Fruit fly (Drosophila melanogaster) whole organism, embryonic: ENCODE results near the gene pim.

Source experiments
- Abd-B ChIP-seq: fragments of 200-800 bp; sonication (Bioruptor generic); optimal IDR thresholded peaks from 2 replicates; lab custom pipeline; 2018; ENCODE audit warnings: missing biosample characterization, mild to moderate bottlenecking, missing genetic modification characterization, moderate library complexity
- Ada2b ChIP-seq: fragments of 200-800 bp; sonication (Bioruptor generic); IDR thresholded peaks from 2 replicates; pipeline ENCODE4 v1.3.6; 2022; ENCODE audit warnings: missing biosample characterization, missing genetic modification characterization
- Atf-2 ChIP-seq: fragments of 200-800 bp; sonication (Bioruptor generic); optimal IDR thresholded peaks from 2 replicates; lab custom pipeline; 2016; ENCODE audit warnings: missing biosample characterization, missing genetic modification characterization
- B-H2 ChIP-seq: fragments of 200-800 bp; sonication (Bioruptor generic); optimal IDR thresholded peaks from 2 replicates; lab custom pipeline; 2018; ENCODE audit warnings: missing biosample characterization, mild to moderate bottlenecking, missing genetic modification characterization
- CG11456 ChIP-seq: fragments of 200-800 bp; sonication (Bioruptor generic); IDR thresholded peaks from 3 replicates; pipeline ENCODE4 v1.3.6; 2022; ENCODE audit warnings: missing biosample characterization, missing genetic modification characterization
- CG1233 ChIP-seq: fragments of 200-800 bp; sonication (Bioruptor generic); optimal IDR thresholded peaks from 4 replicates; lab custom pipeline; 2018; ENCODE audit warnings: missing biosample characterization, mild to moderate bottlenecking, missing genetic modification characterization
- CG13624 ChIP-seq: fragments of 200-800 bp; sonication (Bioruptor generic); optimal IDR thresholded peaks from 2 replicates; lab custom pipeline; 2016; ENCODE audit warnings: missing biosample characterization, missing genetic modification characterization
- CG15696 ChIP-seq: fragments of 200-800 bp; sonication (Bioruptor generic); optimal IDR thresholded peaks from 2 replicates; lab custom pipeline; 2019; ENCODE audit warnings: missing biosample characterization, mild to moderate bottlenecking, missing genetic modification characterization, moderate library complexity
- CG1647 ChIP-seq: fragments of 200-800 bp; sonication (Bioruptor generic); optimal IDR thresholded peaks from 3 replicates; lab custom pipeline; 2016; ENCODE audit warnings: missing biosample characterization, missing genetic modification characterization
- CG17186 ChIP-seq: fragments of 200-800 bp; sonication (Bioruptor generic); optimal IDR thresholded peaks from 3 replicates; lab custom pipeline; 2017; ENCODE audit warnings: missing biosample characterization, missing genetic modification reagents, missing genetic modification characterization
- CG17328 ChIP-seq: fragments of 200-800 bp; sonication (Bioruptor generic); IDR thresholded peaks from 2 replicates; pipeline ENCODE4 v1.3.6; 2022; ENCODE audit warnings: missing biosample characterization, missing genetic modification characterization
- CG17568 ChIP-seq: fragments of 200-800 bp; sonication (Bioruptor generic); optimal IDR thresholded peaks from 2 replicates; lab custom pipeline; 2018; ENCODE audit warnings: missing biosample characterization, mild to moderate bottlenecking, missing genetic modification characterization, moderate library complexity
- CG18262 ChIP-seq: fragments of 200-800 bp; optimal IDR thresholded peaks from 3 replicates; lab custom pipeline; 2019; ENCODE audit warnings: missing biosample characterization, mild to moderate bottlenecking, missing genetic modification characterization, moderate library complexity
- CG5245 ChIP-seq: fragments of 200-800 bp; sonication (Bioruptor generic); optimal IDR thresholded peaks from 3 replicates; lab custom pipeline; 2016; ENCODE audit warnings: missing biosample characterization, missing genetic modification characterization
- CG6254 ChIP-seq: fragments of 200-800 bp; sonication (Bioruptor generic); optimal IDR thresholded peaks from 3 replicates; lab custom pipeline; 2017; ENCODE audit warnings: mild to moderate bottlenecking, missing biosample characterization, missing genetic modification reagents, missing genetic modification characterization
- CG6683 ChIP-seq: fragments of 200-800 bp; sonication (Bioruptor generic); optimal IDR thresholded peaks from 2 replicates; lab custom pipeline; 2017; ENCODE audit warnings: missing biosample characterization, mild to moderate bottlenecking, missing genetic modification characterization, missing genetic modification reagents
- CG7928 ChIP-seq: fragments of 200-800 bp; sonication (Bioruptor generic); optimal IDR thresholded peaks from 2 replicates; lab custom pipeline; 2017; ENCODE audit warnings: missing biosample characterization, mild to moderate bottlenecking, missing genetic modification characterization
- CG7963 ChIP-seq: fragments of 200-800 bp; sonication (Bioruptor generic); IDR thresholded peaks from 3 replicates; pipeline ENCODE4 v1.3.6; 2022; ENCODE audit warnings: missing biosample characterization, missing genetic modification characterization; ENCODE audit not compliant: partially characterized antibody
- CG8089 ChIP-seq: fragments of 200-800 bp; sonication (Bioruptor generic); optimal IDR thresholded peaks from 3 replicates; lab custom pipeline; 2016; ENCODE audit warnings: missing biosample characterization, missing genetic modification characterization
- CTCF ChIP-seq: fragments of 200-800 bp; sonication (Bioruptor generic); optimal IDR thresholded peaks from 2 replicates; lab custom pipeline; 2017; ENCODE audit warnings: missing biosample characterization, mild to moderate bottlenecking, missing genetic modification characterization, moderate library complexity
- D19A ChIP-seq: fragments of 200-800 bp; optimal IDR thresholded peaks from 3 replicates; lab custom pipeline; 2019; ENCODE audit warnings: missing biosample characterization, mild to moderate bottlenecking, missing genetic modification characterization, moderate library complexity
- Dek ChIP-seq: fragments of 200-800 bp; sonication (Bioruptor generic); optimal IDR thresholded peaks from 3 replicates; lab custom pipeline; 2019; ENCODE audit warnings: missing biosample characterization, mild to moderate bottlenecking, missing genetic modification characterization, moderate library complexity
- Doc2 ChIP-seq: fragments of 200-800 bp; sonication (Bioruptor generic); IDR thresholded peaks from 2 replicates; pipeline ENCODE4 v1.3.6; 2022; ENCODE audit warnings: missing biosample characterization, missing genetic modification characterization
- Dp ChIP-seq: fragments of 200-800 bp; sonication (Bioruptor generic); optimal IDR thresholded peaks from 2 replicates; lab custom pipeline; 2018; ENCODE audit warnings: missing biosample characterization, mild to moderate bottlenecking, missing genetic modification characterization, moderate library complexity
- H2.0 ChIP-seq: fragments of 200-800 bp; sonication (Bioruptor generic); IDR thresholded peaks from 2 replicates; pipeline ENCODE4 v1.3.6; 2022; ENCODE audit warnings: missing biosample characterization, missing genetic modification characterization
- HmgD ChIP-seq: fragments of 200-800 bp; sonication (Bioruptor generic); optimal IDR thresholded peaks from 3 replicates; lab custom pipeline; 2016; ENCODE audit warnings: missing biosample characterization, missing genetic modification characterization
- Hr39 ChIP-seq: fragments of >200 bp; optimal IDR thresholded peaks from 2 replicates; lab custom pipeline; 2017
- MBD-R2 ChIP-seq: fragments of 200-800 bp; sonication (Bioruptor generic); IDR thresholded peaks from 2 replicates; pipeline ENCODE4 v1.3.6; 2022; ENCODE audit warnings: missing biosample characterization, missing genetic modification characterization
- Mrtf ChIP-seq: fragments of 200-800 bp; sonication (Bioruptor generic); IDR thresholded peaks from 3 replicates; pipeline ENCODE4 v1.3.6; 2022; ENCODE audit warnings: missing biosample characterization, missing genetic modification characterization
- Rfx ChIP-seq: fragments of 200-800 bp; sonication (Bioruptor generic); IDR thresholded peaks from 2 replicates; pipeline ENCODE4 v1.3.6; 2022; ENCODE audit warnings: missing biosample characterization, missing genetic modification characterization
- Sox100B ChIP-seq: fragments of 200-800 bp; sonication (Bioruptor generic); optimal IDR thresholded peaks from 3 replicates; lab custom pipeline; 2018; ENCODE audit warnings: missing biosample characterization, mild to moderate bottlenecking, missing genetic modification characterization
- Vsx1 ChIP-seq: fragments of 200-800 bp; sonication (Bioruptor generic); optimal IDR thresholded peaks from 2 replicates; lab custom pipeline; 2017; ENCODE audit warnings: missing biosample characterization, mild to moderate bottlenecking, missing genetic modification characterization, missing genetic modification reagents
- ara ChIP-seq: fragments of 200-800 bp; sonication (Bioruptor generic); IDR thresholded peaks from 2 replicates; pipeline ENCODE4 v1.3.6; 2022; ENCODE audit warnings: missing biosample characterization, missing genetic modification characterization
- bcd ChIP-seq: fragments of 200-800 bp; sonication (Bioruptor generic); optimal IDR thresholded peaks from 2 replicates; lab custom pipeline; 2017; ENCODE audit warnings: missing biosample characterization, mild to moderate bottlenecking, missing genetic modification characterization
- br ChIP-seq: fragments of >200 bp; optimal IDR thresholded peaks from 2 replicates; lab custom pipeline; 2017
- chif ChIP-seq, 2 experiments: fragments of 200-800 bp; sonication (Bioruptor generic); optimal IDR thresholded peaks; 3 replicates each; lab custom pipeline; 2016; ENCODE audit warnings: missing biosample characterization in 2 of 2, missing genetic modification characterization in 2 of 2
- crc ChIP-seq: fragments of 200-800 bp; sonication (Bioruptor generic); optimal IDR thresholded peaks from 2 replicates; lab custom pipeline; 2016; ENCODE audit warnings: missing biosample characterization, missing genetic modification characterization
- danr ChIP-seq: fragments of 200-800 bp; sonication (Bioruptor generic); IDR thresholded peaks from 2 replicates; pipeline ENCODE4 v1.3.6; 2022; ENCODE audit warnings: missing biosample characterization, missing genetic modification characterization
- dysf ChIP-seq: fragments of 200-800 bp; sonication (Bioruptor generic); IDR thresholded peaks from 3 replicates; pipeline ENCODE4 v1.3.6; 2022; ENCODE audit warnings: missing biosample characterization, missing genetic modification characterization
- esg ChIP-seq: fragments of 200-800 bp; sonication (Bioruptor generic); conservative IDR thresholded peaks from 2 replicates; pipeline ENCODE4 v1.3.6; 2022; ENCODE audit warnings: missing biosample characterization, missing genetic modification characterization
- eyg ChIP-seq: fragments of 200-800 bp; sonication (Bioruptor generic); optimal IDR thresholded peaks from 3 replicates; lab custom pipeline; 2016; ENCODE audit warnings: missing biosample characterization, missing genetic modification characterization
- gce ChIP-seq: fragments of 200-800 bp; sonication (Bioruptor generic); IDR thresholded peaks from 3 replicates; pipeline ENCODE4 v1.3.6; 2022; ENCODE audit warnings: missing biosample characterization, missing genetic modification characterization
- kay ChIP-seq: fragments of 200-800 bp; sonication (Bioruptor generic); optimal IDR thresholded peaks from 2 replicates; lab custom pipeline; 2016; ENCODE audit warnings: missing biosample characterization, missing genetic modification characterization
- lab ChIP-seq: fragments of 200-800 bp; sonication (Bioruptor generic); optimal IDR thresholded peaks from 3 replicates; lab custom pipeline; 2017; ENCODE audit warnings: missing biosample characterization, missing genetic modification characterization, mild to moderate bottlenecking, moderate library complexity, missing genetic modification reagents
- nerfin-1 ChIP-seq: fragments of 200-800 bp; sonication (Bioruptor generic); optimal IDR thresholded peaks from 3 replicates; lab custom pipeline; 2019; ENCODE audit warnings: missing biosample characterization, mild to moderate bottlenecking, missing genetic modification characterization, moderate library complexity
- odd ChIP-seq: fragments of 200-800 bp; sonication (Bioruptor generic); optimal IDR thresholded peaks from 2 replicates; lab custom pipeline; 2017; ENCODE audit warnings: missing biosample characterization, mild to moderate bottlenecking, missing genetic modification characterization
- phol ChIP-seq: fragments of 200-800 bp; sonication (Bioruptor generic); optimal IDR thresholded peaks from 3 replicates; lab custom pipeline; 2018; ENCODE audit warnings: missing biosample characterization, mild to moderate bottlenecking, missing genetic modification characterization, moderate library complexity
- run ChIP-seq: fragments of 200-800 bp; sonication (Bioruptor generic); optimal IDR thresholded peaks from 3 replicates; lab custom pipeline; 2018; ENCODE audit warnings: missing biosample characterization, mild to moderate bottlenecking, missing genetic modification characterization
- sens ChIP-seq: fragments of 200-800 bp; sonication (Bioruptor generic); peaks from one replicate; lab custom pipeline; 2016; ENCODE audit warnings: missing biosample characterization, missing genetic modification characterization
- slp2 ChIP-seq: fragments of 200-800 bp; sonication (Bioruptor generic); optimal IDR thresholded peaks from 2 replicates; lab custom pipeline; 2016; ENCODE audit warnings: missing biosample characterization, missing genetic modification characterization
- sna ChIP-seq: fragments of 200-800 bp; sonication (Bioruptor generic); IDR thresholded peaks from 2 replicates; pipeline ENCODE4 v1.3.6; 2022; ENCODE audit warnings: missing biosample characterization, missing genetic modification characterization; ENCODE audit not compliant: partially characterized antibody
- ssp ChIP-seq: fragments of 200-800 bp; sonication (Bioruptor generic); IDR thresholded peaks from 2 replicates; pipeline ENCODE4 v1.3.6; 2022; ENCODE audit warnings: missing biosample characterization, missing genetic modification characterization
- zfh2 ChIP-seq: fragments of 200-800 bp; sonication (Bioruptor generic); optimal IDR thresholded peaks from 2 replicates; lab custom pipeline; 2016; ENCODE audit warnings: missing biosample characterization, missing genetic modification characterization

pim gene

DNA sequence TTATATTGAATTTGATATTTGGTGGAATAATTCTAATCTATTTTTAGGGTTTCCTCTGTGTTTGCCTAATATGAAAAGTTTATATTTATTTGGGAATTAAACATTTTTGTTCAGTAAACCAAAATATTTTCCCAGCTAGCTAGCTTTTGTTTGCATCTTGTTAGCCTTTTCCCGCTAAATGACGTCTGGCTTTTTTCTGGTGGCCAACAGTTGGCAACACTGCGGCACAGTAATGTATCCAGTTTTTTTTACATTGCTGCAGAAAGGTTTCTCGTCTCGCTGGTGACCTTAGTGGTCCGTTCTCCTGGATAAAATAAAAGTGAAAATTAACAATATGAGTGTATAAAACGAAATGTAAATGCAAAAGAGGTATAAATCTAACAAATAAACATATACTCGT is 1.4 kb downstream of the pim start, which contains the start of gene lft (continued):
- TF ChIP-seq CG1233 (GFP tag; lab: Kevin White, UChicago) (no peak), Dek (tag; lab: Kevin White, UChicago) (no peak), dysf (no peak), Dp (GFP tag; lab: Kevin White, UChicago) (no peak), HmgD (GFP tag; lab: Kevin White, UChicago) (no peak), kay (no peak), Rfx (GFP tag; lab: Robert Waterston, UW) (no peak), CG13624 (GFP tag; lab: Kevin White, UChicago) (no peak), phol (tag; lab: Kevin White, UChicago) (no peak), crc (GFP tag; lab: Kevin White, UChicago) (no peak), chif (GFP tag; optimal IDR thresholded peaks at IDR 0.05; lab: Kevin White, UChicago) (no peak), Doc2 (GFP tag; lab: Robert Waterston, UW) (no peak), D19A (tag; lab: Kevin White, UChicago) (no peak), esg (GFP tag; lab: Robert Waterston, UW) (no peak)

DNA sequence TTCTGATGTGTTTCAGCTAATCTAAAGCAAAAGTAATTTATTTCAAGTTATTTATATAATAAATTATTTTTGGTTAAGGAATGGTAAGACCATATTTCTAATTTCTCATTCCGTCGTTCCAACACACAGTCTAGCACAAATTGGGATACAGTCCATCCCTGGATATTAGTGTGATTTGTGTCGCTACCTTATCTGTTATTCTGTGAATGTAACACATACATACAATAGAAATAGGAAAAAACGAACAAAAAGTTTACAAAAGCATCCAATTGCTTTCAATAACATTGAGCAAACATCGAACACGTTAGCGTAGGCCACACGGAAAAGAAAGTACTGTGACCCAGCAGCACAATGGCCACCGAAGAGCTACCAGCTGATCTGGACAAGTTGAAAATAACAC is 3.7 kb downstream of the pim start, which contains the start of gene CG5056:
Gene CG5056, plus strand, starts transcription at position 168 of the 400 bp plus-strand sequence.
- TF ChIP-seq CG7928 (GFP tag; lab: Kevin White, UChicago) (peak; percentile 95), br (no peak), zfh2 (GFP tag; lab: Kevin White, UChicago) (no peak), CG17186 (GFP tag; lab: Kevin White, UChicago) (peak; percentile 48), Sox100B (GFP tag; lab: Kevin White, UChicago) (no peak), sens (peak; percentile 49), CG8089 (GFP tag; lab: Kevin White, UChicago) (no peak), lab (GFP tag; lab: Kevin White, UChicago) (no peak), sna (no peak), CG1647 (no peak), Ada2b (no peak), CTCF (GFP tag; lab: Kevin White, UChicago) (no peak), CG6683 (no peak), Mrtf (GFP tag; lab: Robert Waterston, UW) (no peak), CG7963 (no peak), CG6254 (GFP tag; lab: Kevin White, UChicago) (no peak), CG18262 (tag; lab: Kevin White, UChicago) (peak; percentile 7), bcd (GFP tag; lab: Kevin White, UChicago) (no peak), Vsx1 (GFP tag; lab: Kevin White, UChicago) (no peak), Abd-B (GFP tag; lab: Kevin White, UChicago) (peak; percentile 36), nerfin-1 (tag; lab: Kevin White, UChicago) (peak; percentile 12), ara (GFP tag; lab: Robert Waterston, UW) (no peak), CG5245 (GFP tag; lab: Kevin White, UChicago) (no peak), B-H2 (GFP tag; lab: Kevin White, UChicago) (no peak), ssp (GFP tag; lab: Robert Waterston, UW) (peak; percentile 39; the same call in 1 of the 2 replicates), CG17568 (no peak), MBD-R2 (peak; percentile 85), danr (GFP tag; lab: Robert Waterston, UW) (no peak), odd (no peak), H2.0 (no peak), Hr39 (lab: Kevin White, UChicago) (no peak), eyg (GFP tag; lab: Kevin White, UChicago) (no peak), run (tag; lab: Kevin White, UChicago) (no peak), CG15696 (peak; percentile 18), slp2 (GFP tag; lab: Kevin White, UChicago) (no peak), CG17328 (GFP tag; lab: Robert Waterston, UW) (no peak), gce (GFP tag; lab: Robert Waterston, UW) (no peak), Atf-2 (GFP tag; lab: Kevin White, UChicago) (no peak), CG11456 (GFP tag; lab: Robert Waterston, UW) (no peak)
